Fruit fly (Drosophila melanogaster): ENCODE measurements around the gene CG11854.

Gene CG11854

DNA sequence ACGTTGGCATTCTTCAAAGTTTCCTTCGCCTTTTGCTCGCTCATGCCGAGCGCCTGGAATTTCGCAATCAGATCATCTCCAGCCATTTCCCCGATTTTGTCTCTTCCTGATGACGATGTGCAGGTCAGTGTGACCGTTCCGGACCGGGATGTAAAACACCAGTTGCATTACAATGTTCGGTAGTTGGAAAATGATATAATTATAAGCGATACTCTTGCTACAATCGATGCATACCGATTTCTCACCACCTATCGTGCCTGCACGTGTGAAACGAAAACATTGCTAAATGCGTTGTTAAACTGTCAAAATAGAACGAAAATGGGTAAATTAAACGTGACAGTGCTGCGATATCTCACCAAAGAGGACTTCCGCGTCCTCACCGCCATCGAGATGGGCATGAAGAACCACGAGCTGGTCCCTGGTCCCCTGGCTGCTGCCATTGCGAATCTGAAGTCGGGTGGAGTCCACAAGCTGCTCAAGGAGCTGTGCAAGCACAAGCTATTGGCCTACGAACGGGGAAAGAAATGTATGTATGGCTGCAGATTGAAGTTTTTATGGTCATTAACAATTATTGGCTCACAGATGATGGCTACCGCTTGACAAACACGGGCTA is 23.9 kb downstream of the CG11854 start, which contains the start of the genes GlnRS and RIOK2 (continued):
- no peak for TF ChIP-seq CG4820 (GFP tag; optimal IDR thresholded peaks at IDR 0.05)
- no peak for TF ChIP-seq CG18476 (GFP tag; optimal IDR thresholded peaks at IDR 0.05)
- TF ChIP-seq Dp (GFP tag; optimal IDR thresholded peaks at IDR 0.05) = peak; percentile 32
- TF ChIP-seq klu (GFP tag; IDR thresholded peaks at IDR 0.05) = no peak
- TF ChIP-seq sim (GFP tag; IDR thresholded peaks at IDR 0.05) = no peak
- TF ChIP-seq HHEX (GFP tag; optimal IDR thresholded peaks at IDR 0.05) = no peak
- TF ChIP-seq CG3847 (GFP tag; IDR thresholded peaks at IDR 0.05) = peak; percentile 45; the same call in 1 of the 2 replicates
- peak; percentile 88 for TF ChIP-seq CG1024 (GFP tag; IDR thresholded peaks at IDR 0.05)
- TF ChIP-seq Med (GFP tag) = peak; percentile 78
- peak; percentile 85; the same call in 2 of the 3 replicates for TF ChIP-seq CG34422 (GFP tag; IDR thresholded peaks at IDR 0.05)
- peak; percentile 67 for TF ChIP-seq Sry-β (GFP tag; optimal IDR thresholded peaks at IDR 0.05)
- peak; percentile 69 for TF ChIP-seq phol (tag; optimal IDR thresholded peaks at IDR 0.05)
- TF ChIP-seq nom (GFP tag; optimal IDR thresholded peaks at IDR 0.05) = no peak
- TF ChIP-seq CkIIα-i1 (GFP tag; IDR thresholded peaks at IDR 0.05) = no peak
- TF ChIP-seq Hey (tag; optimal IDR thresholded peaks at IDR 0.05) = no peak
- TF ChIP-seq CG4360 (GFP tag; IDR thresholded peaks at IDR 0.05) = no peak
- no peak for TF ChIP-seq Dip3 (GFP tag; optimal IDR thresholded peaks at IDR 0.05)
- peak; percentile 78 for TF ChIP-seq Sin3A (optimal IDR thresholded peaks at IDR 0.05)
- TF ChIP-seq nerfin-2 (GFP tag; IDR thresholded peaks at IDR 0.05; ENCODE audit: partially characterized antibody) = peak; percentile 75; the same call in 1 of the 2 replicates
- TF ChIP-seq CG18262 (tag; optimal IDR thresholded peaks at IDR 0.05) = no peak
- no peak for TF ChIP-seq CG4282 (GFP tag; optimal IDR thresholded peaks at IDR 0.05)
- TF ChIP-seq Meics (GFP tag; optimal IDR thresholded peaks at IDR 0.05) = no peak
- no peak for TF ChIP-seq tio (GFP tag; optimal IDR thresholded peaks at IDR 0.05)
- peak; percentile 71 for TF ChIP-seq nmo (GFP tag; optimal IDR thresholded peaks at IDR 0.05)
- peak; percentile 10 for TF ChIP-seq Neu2 (GFP tag; optimal IDR thresholded peaks at IDR 0.05; ENCODE audit: borderline replicate concordance)
- no peak for TF ChIP-seq Bteb2 (GFP tag; optimal IDR thresholded peaks at IDR 0.05)
- TF ChIP-seq CG6791 (GFP tag; IDR thresholded peaks at IDR 0.05; ENCODE audit: partially characterized antibody) = peak; percentile 97
- TF ChIP-seq CG7987 (GFP tag; optimal IDR thresholded peaks at IDR 0.05) = peak; percentile 49
- peak; percentile 5 for TF ChIP-seq pho (GFP tag; optimal IDR thresholded peaks at IDR 0.05)
- TF ChIP-seq sd (tag; optimal IDR thresholded peaks at IDR 0.05) = peak; percentile 66
- TF ChIP-seq D (optimal IDR thresholded peaks at IDR 0.05) = peak; percentile 24
- TF ChIP-seq D (GFP tag; optimal IDR thresholded peaks at IDR 0.05) = no peak
- TF ChIP-seq inv (GFP tag; IDR thresholded peaks at IDR 0.05; ENCODE audit: partially characterized antibody) = peak; percentile 94
- peak in 1 of 2 experiments; percentile 63 for TF ChIP-seq crp (GFP tag; optimal IDR thresholded peaks at IDR 0.05)
- no peak for TF ChIP-seq CG15479 (GFP tag; optimal IDR thresholded peaks at IDR 0.05)
- TF ChIP-seq sima (GFP tag; optimal IDR thresholded peaks at IDR 0.05) = no peak
- TF ChIP-seq CG3995 (GFP tag; optimal IDR thresholded peaks at IDR 0.05) = peak; percentile 50
- TF ChIP-seq CG42726 (GFP tag; IDR thresholded peaks at IDR 0.05; ENCODE audit: partially characterized antibody) = peak; percentile 91
- no peak for TF ChIP-seq bsh (GFP tag; optimal IDR thresholded peaks at IDR 0.05)
- no peak for TF ChIP-seq CG17612 (GFP tag; IDR thresholded peaks at IDR 0.05)
- no peak for TF ChIP-seq CG5245 (GFP tag; optimal IDR thresholded peaks at IDR 0.05)
- TF ChIP-seq CG9797 (GFP tag; optimal IDR thresholded peaks at IDR 0.05) = peak; percentile 94
- TF ChIP-seq dimm (GFP tag; IDR thresholded peaks at IDR 0.05) = no peak
- TF ChIP-seq Sry-δ (GFP tag; optimal IDR thresholded peaks at IDR 0.05) = peak; percentile 84
- peak; percentile 41 for TF ChIP-seq zen (tag; optimal IDR thresholded peaks at IDR 0.05)
- TF ChIP-seq zen2 (GFP tag; IDR thresholded peaks at IDR 0.05; ENCODE audit: partially characterized antibody) = peak; percentile 95
- TF ChIP-seq emc (GFP tag; optimal IDR thresholded peaks at IDR 0.05) = no peak
- TF ChIP-seq CG30403 (GFP tag; optimal IDR thresholded peaks at IDR 0.05) = peak; percentile 6
- no peak for TF ChIP-seq pros (GFP tag; optimal IDR thresholded peaks at IDR 0.05)
- TF ChIP-seq NK7.1 (GFP tag; optimal IDR thresholded peaks at IDR 0.05) = no peak
